Fruit fly (Drosophila melanogaster): ENCODE measurements around the gene CG10919.

The CG10919 gene

dm6 chr3R:7793855-7794254 is 35.9 kb downstream of the CG10919 start, which contains the start of gene CG2641 (continued):
- TF ChIP-seq CG17802 (tag; optimal IDR thresholded peaks at IDR 0.05) (no peak), CG42726 (GFP tag; IDR thresholded peaks at IDR 0.05; ENCODE audit: partially characterized antibody) (no peak), CG9876 (GFP tag; optimal IDR thresholded peaks at IDR 0.05) (no peak), CkIIα-i1 (GFP tag; IDR thresholded peaks at IDR 0.05) (no peak), vnd (GFP tag; IDR thresholded peaks at IDR 0.05; ENCODE audit: partially characterized antibody) (no peak), CG11398 (GFP tag; optimal IDR thresholded peaks at IDR 0.05) (no peak), HHEX (GFP tag; optimal IDR thresholded peaks at IDR 0.05) (no peak), CG31441 (GFP tag; IDR thresholded peaks at IDR 0.05) (no peak), Hr51 (GFP tag; optimal IDR thresholded peaks at IDR 0.05) (no peak), ac (GFP tag; optimal IDR thresholded peaks at IDR 0.05) (no peak), CG13775 (GFP tag; optimal IDR thresholded peaks at IDR 0.05) (no peak), ssp (GFP tag; IDR thresholded peaks at IDR 0.05) (no peak), ATbp (GFP tag; optimal IDR thresholded peaks at IDR 0.05) (no peak), Usf (GFP tag; optimal IDR thresholded peaks at IDR 0.05) (no peak), CG8924 (tag; optimal IDR thresholded peaks at IDR 0.05) (no peak), CG11695 (GFP tag; IDR thresholded peaks at IDR 0.05) (no peak), D19B (GFP tag; optimal IDR thresholded peaks at IDR 0.05) (no peak), CG2120 (GFP tag; optimal IDR thresholded peaks at IDR 0.05) (no peak), CG8388 (GFP tag; optimal IDR thresholded peaks at IDR 0.05) (no peak), CG10366 (GFP tag; IDR thresholded peaks at IDR 0.05) (no peak), sqz (GFP tag; optimal IDR thresholded peaks at IDR 0.05) (no peak), scrt (GFP tag; optimal IDR thresholded peaks at IDR 0.05) (peak; percentile 13), hb (GFP tag; IDR thresholded peaks at IDR 0.05; ENCODE audit: partially characterized antibody) (no peak), zen (tag; optimal IDR thresholded peaks at IDR 0.05) (no peak), repo (GFP tag; optimal IDR thresholded peaks at IDR 0.05) (no peak), tap (tag; optimal IDR thresholded peaks at IDR 0.05) (no peak), CG15269 (tag; optimal IDR thresholded peaks at IDR 0.05) (no peak), CG1647 (GFP tag; optimal IDR thresholded peaks at IDR 0.05) (no peak), Sry-δ (GFP tag; optimal IDR thresholded peaks at IDR 0.05) (no peak), CG17359 (tag; optimal IDR thresholded peaks at IDR 0.05) (no peak), PHDP (tag; optimal IDR thresholded peaks at IDR 0.05) (peak; percentile 21), CG7271 (tag; optimal IDR thresholded peaks at IDR 0.05) (no peak), crp (GFP tag; optimal IDR thresholded peaks at IDR 0.05) (peak in 1 of 2 experiments; percentile 63), aop (GFP tag; IDR thresholded peaks at IDR 0.05) (no peak), CG16815 (GFP tag; optimal IDR thresholded peaks at IDR 0.05) (no peak), nmo (GFP tag; optimal IDR thresholded peaks at IDR 0.05) (no peak), CG12659 (GFP tag; optimal IDR thresholded peaks at IDR 0.05) (no peak), seq (GFP tag; IDR thresholded peaks at IDR 0.05) (no peak), CG33213 (GFP tag; optimal IDR thresholded peaks at IDR 0.05) (no peak), Dbx (GFP tag; IDR thresholded peaks at IDR 0.05) (0 out of 3 replicates have a peak, but pooled peaks have one; percentile 46), CG15514 (GFP tag; optimal IDR thresholded peaks at IDR 0.05) (peak; percentile 1), nerfin-2 (GFP tag; IDR thresholded peaks at IDR 0.05; ENCODE audit: partially characterized antibody) (no peak), CG33557 (GFP tag; optimal IDR thresholded peaks at IDR 0.05) (no peak), Stat92E (GFP tag; optimal IDR thresholded peaks at IDR 0.05) (no peak), unpg (GFP tag; optimal IDR thresholded peaks at IDR 0.05) (no peak), CG17361 (GFP tag; IDR thresholded peaks at IDR 0.05) (no peak), peb (GFP tag; IDR thresholded peaks at IDR 0.05) (no peak), CG18476 (GFP tag; optimal IDR thresholded peaks at IDR 0.05) (no peak), CG9797 (GFP tag; optimal IDR thresholded peaks at IDR 0.05) (no peak), unc-4 (GFP tag; IDR thresholded peaks at IDR 0.05; ENCODE audit: partially characterized antibody) (peak; percentile 14; the same call in 1 of the 2 replicates)
